Fruit fly (Drosophila melanogaster) whole organism, adult: ENCODE results near the gene tld.

Experiments
- CG11617 ChIP-seq: fragments of 200-800 bp; sonication (Bioruptor generic); optimal IDR thresholded peaks from 2 replicates; lab custom pipeline; 2017; ENCODE audit warnings: mild to moderate bottlenecking, missing biosample characterization, missing genetic modification reagents, missing genetic modification characterization
- CG12768 ChIP-seq: fragments of 200-800 bp; sonication (Bioruptor generic); optimal IDR thresholded peaks from 2 replicates; lab custom pipeline; 2017; ENCODE audit warnings: missing biosample characterization, missing genetic modification characterization, mild to moderate bottlenecking, moderate library complexity, missing genetic modification reagents
- CG14711 ChIP-seq: fragments of 200-800 bp; sonication (Bioruptor generic); optimal IDR thresholded peaks from 2 replicates; lab custom pipeline; 2018; ENCODE audit warnings: missing biosample characterization, mild to moderate bottlenecking, missing genetic modification characterization, moderate library complexity
- CG1620 ChIP-seq: fragments of 200-800 bp; sonication (Bioruptor generic); optimal IDR thresholded peaks from 2 replicates; lab custom pipeline; 2016; ENCODE audit warnings: missing biosample characterization, missing genetic modification characterization
- CG33017 ChIP-seq: fragments of 200-800 bp; sonication (Bioruptor generic); optimal IDR thresholded peaks from 2 replicates; lab custom pipeline; 2018; ENCODE audit warnings: missing biosample characterization, mild to moderate bottlenecking, missing genetic modification characterization, moderate library complexity
- CG5204 ChIP-seq: fragments of 200-800 bp; sonication (Bioruptor generic); optimal IDR thresholded peaks from 2 replicates; lab custom pipeline; 2016; ENCODE audit warnings: missing biosample characterization, missing genetic modification characterization
- CG7045 ChIP-seq: fragments of 200-800 bp; sonication (Bioruptor generic); optimal IDR thresholded peaks from 2 replicates; lab custom pipeline; 2017; ENCODE audit warnings: missing biosample characterization, mild to moderate bottlenecking, missing genetic modification characterization
- CG7101 ChIP-seq: fragments of 200-800 bp; sonication (Bioruptor generic); optimal IDR thresholded peaks from 2 replicates; lab custom pipeline; 2018; ENCODE audit warnings: missing biosample characterization, mild to moderate bottlenecking, missing genetic modification characterization, moderate library complexity
- Clk ChIP-seq: fragments of 200-800 bp; sonication (Bioruptor generic); optimal IDR thresholded peaks from 2 replicates; lab custom pipeline; 2017; ENCODE audit warnings: missing biosample characterization, missing genetic modification characterization
- Crg-1 ChIP-seq: fragments of 200-800 bp; sonication (Bioruptor generic); optimal IDR thresholded peaks from 2 replicates; lab custom pipeline; 2016; ENCODE audit warnings: missing biosample characterization, missing genetic modification characterization
- Hr96 ChIP-seq: fragments of 200-800 bp; sonication (Bioruptor generic); optimal IDR thresholded peaks from 2 replicates; lab custom pipeline; 2016; ENCODE audit warnings: missing biosample characterization, missing genetic modification characterization
- Mnt ChIP-seq: fragments of 200-800 bp; sonication (Bioruptor generic); optimal IDR thresholded peaks from 2 replicates; lab custom pipeline; 2016; ENCODE audit warnings: missing biosample characterization, mild to moderate bottlenecking, missing genetic modification characterization
- bab1 ChIP-seq: fragments of 200-800 bp; sonication (Bioruptor generic); optimal IDR thresholded peaks from 3 replicates; lab custom pipeline; 2019; ENCODE audit warnings: missing biosample characterization, mild to moderate bottlenecking, missing genetic modification characterization, moderate library complexity
- cic ChIP-seq: fragments of 200-800 bp; sonication (Bioruptor generic); optimal IDR thresholded peaks from 2 replicates; lab custom pipeline; 2017; ENCODE audit warnings: missing biosample characterization, mild to moderate bottlenecking, missing genetic modification characterization, moderate library complexity
- cnc ChIP-seq, 2 experiments: fragments of >200 bp; optimal IDR thresholded peaks; 2 replicates each; lab custom pipeline; 2017
- kay ChIP-seq: fragments of 200-800 bp; sonication (Bioruptor generic); peaks from one replicate; lab custom pipeline; 2016; ENCODE audit warnings: missing biosample characterization, missing genetic modification characterization, borderline replicate concordance
- ovo ChIP-seq: fragments of 200-800 bp; sonication (Bioruptor generic); optimal IDR thresholded peaks from 2 replicates; lab custom pipeline; 2016; ENCODE audit warnings: missing biosample characterization, missing genetic modification characterization
- pad ChIP-seq: fragments of 200-800 bp; sonication (Bioruptor generic); optimal IDR thresholded peaks from 3 replicates; lab custom pipeline; 2017; ENCODE audit warnings: missing biosample characterization, missing genetic modification characterization, mild to moderate bottlenecking, moderate library complexity, missing genetic modification reagents
- tj ChIP-seq: fragments of 200-800 bp; sonication (Bioruptor generic); optimal IDR thresholded peaks from 3 replicates; lab custom pipeline; 2017; ENCODE audit warnings: missing biosample characterization, mild to moderate bottlenecking, missing genetic modification characterization, moderate library complexity
- toe ChIP-seq: fragments of 200-800 bp; sonication (Bioruptor generic); optimal IDR thresholded peaks from 2 replicates; lab custom pipeline; 2016; ENCODE audit warnings: missing biosample characterization, missing genetic modification characterization

tld gene

dm6 chr3R:24778218-24778739, 28.7 kb downstream of the tld start:
- TF ChIP-seq tj (no peak), Hr96 (GFP tag; lab: Kevin White, UChicago) (no peak), CG1620 (no peak), cnc (optimal IDR thresholded peaks at IDR 0.05; lab: Kevin White, UChicago) (no peak), bab1 (GFP tag; lab: Kevin White, UChicago) (no peak), cic (GFP tag; lab: Kevin White, UChicago) (no peak)

dm6 chr3R:24787042-24787565, 37.6 kb downstream of the tld start, which contains the start of gene CG5805:
Gene CG5805 (minus strand): TSS chr3R:24787421.
- TF ChIP-seq ovo = peak; percentile 52
- peak; percentile 61 for TF ChIP-seq CG14711 (tag; lab: Kevin White, UChicago)
- TF ChIP-seq cnc (optimal IDR thresholded peaks at IDR 0.05; lab: Kevin White, UChicago) = no peak
- TF ChIP-seq CG5204 (GFP tag; lab: Kevin White, UChicago) = peak; percentile 65
- peak; percentile 67 for TF ChIP-seq Hr96 (GFP tag; lab: Kevin White, UChicago)
- TF ChIP-seq cic (GFP tag; lab: Kevin White, UChicago) = peak; percentile 11
- TF ChIP-seq CG11617 = peak; percentile 78
- peak; percentile 88 for TF ChIP-seq CG7045 (GFP tag; lab: Kevin White, UChicago)
- TF ChIP-seq CG1620 = peak; percentile 74
- TF ChIP-seq bab1 (GFP tag; lab: Kevin White, UChicago) = peak; percentile 72
- TF ChIP-seq tj = peak; percentile 47
- TF ChIP-seq Clk (GFP tag; lab: Kevin White, UChicago) = peak; percentile 28
- TF ChIP-seq CG12768 (GFP tag; lab: Kevin White, UChicago) = peak; percentile 64
- peak; percentile 67 for TF ChIP-seq CG7101 (tag; lab: Kevin White, UChicago)
- TF ChIP-seq pad = peak; percentile 65
- peak; percentile 69 for TF ChIP-seq Mnt
- TF ChIP-seq CG33017 (tag; lab: Kevin White, UChicago) = peak; percentile 51
- TF ChIP-seq toe (GFP tag; lab: Kevin White, UChicago) = peak; percentile 84
- peak; percentile 73 for TF ChIP-seq Crg-1 (GFP tag; lab: Kevin White, UChicago)
- TF ChIP-seq kay (GFP tag; lab: Kevin White, UChicago) = no peak

- TF ChIP-seq Mnt (no peak), pad (no peak), toe (GFP tag; lab: Kevin White, UChicago) (no peak), bab1 (GFP tag; lab: Kevin White, UChicago) (no peak), Crg-1 (GFP tag; lab: Kevin White, UChicago) (no peak), ovo (no peak), CG14711 (tag; lab: Kevin White, UChicago) (no peak), CG33017 (tag; lab: Kevin White, UChicago) (no peak), CG1620 (no peak), cnc (optimal IDR thresholded peaks at IDR 0.05; lab: Kevin White, UChicago) (no peak), cic (GFP tag; lab: Kevin White, UChicago) (no peak), Hr96 (GFP tag; lab: Kevin White, UChicago) (no peak), CG12768 (GFP tag; lab: Kevin White, UChicago) (no peak), kay (GFP tag; lab: Kevin White, UChicago) (no peak), CG5204 (GFP tag; lab: Kevin White, UChicago) (no peak), CG11617 (no peak), CG7045 (GFP tag; lab: Kevin White, UChicago) (no peak), tj (no peak), Clk (GFP tag; lab: Kevin White, UChicago) (no peak)
These were observed 38.2 kb downstream of the tld start, which contains the start of gene Ets96B for dm6 chr3R:24787734-24788133. Gene Ets96B (plus strand): TSS chr3R:24788054.

dm6 chr3R:24790036-24790435, 40.5 kb downstream of the tld start, which contains the start of gene CG13634:
Gene CG13634 (minus strand): TSS chr3R:24790136.
- TF ChIP-seq Crg-1 (GFP tag; lab: Kevin White, UChicago) (no peak), CG7045 (GFP tag; lab: Kevin White, UChicago) (no peak), cnc (optimal IDR thresholded peaks at IDR 0.05; lab: Kevin White, UChicago) (no peak), Clk (GFP tag; lab: Kevin White, UChicago) (no peak), tj (no peak), Mnt (no peak), CG12768 (GFP tag; lab: Kevin White, UChicago) (no peak), CG33017 (tag; lab: Kevin White, UChicago) (no peak), CG14711 (tag; lab: Kevin White, UChicago) (no peak), kay (GFP tag; lab: Kevin White, UChicago) (no peak), CG7101 (tag; lab: Kevin White, UChicago) (no peak)

- TF ChIP-seq ovo (no peak), CG5204 (GFP tag; lab: Kevin White, UChicago) (no peak), Crg-1 (GFP tag; lab: Kevin White, UChicago) (no peak), toe (GFP tag; lab: Kevin White, UChicago) (no peak), CG12768 (GFP tag; lab: Kevin White, UChicago) (no peak), cnc (optimal IDR thresholded peaks at IDR 0.05; lab: Kevin White, UChicago) (no peak), Mnt (no peak), CG14711 (tag; lab: Kevin White, UChicago) (no peak), CG7045 (GFP tag; lab: Kevin White, UChicago) (no peak), CG7101 (tag; lab: Kevin White, UChicago) (peak; percentile 36), Hr96 (GFP tag; lab: Kevin White, UChicago) (no peak), CG1620 (no peak), bab1 (GFP tag; lab: Kevin White, UChicago) (no peak), CG33017 (tag; lab: Kevin White, UChicago) (peak; percentile 5), kay (GFP tag; lab: Kevin White, UChicago) (no peak)
These were observed 49.1 kb downstream of the tld start for dm6 chr3R:24798595-24798994.
